Worm (Caenorhabditis elegans) whole organism, L4/young adult: Measurements from ENCODE around the gene C03H5.6.

Experiments used
- W03F9.2 ChIP-seq: fragments of 150-350 bp; optimal IDR thresholded peaks from 2 replicates; lab custom pipeline; 2014; ENCODE audit warnings: missing biosample characterization, missing genetic modification characterization
- dao-5 ChIP-seq: sonication (generic microtip); optimal IDR thresholded peaks from 2 replicates; lab custom pipeline; 2016; ENCODE audit warnings: missing genotype, missing genetic modification characterization, moderate library complexity, missing compliant biosample characterization
- him-1 ChIP-seq: sonication (generic microtip); optimal IDR thresholded peaks from 2 replicates; lab custom pipeline; 2016; ENCODE audit warnings: missing genotype, missing genetic modification reagents, missing genetic modification characterization, missing compliant biosample characterization

Gene C03H5.6

ce11 chrII:372235-372634 lies 27.0 kb downstream of the C03H5.6 start:
- TF ChIP-seq dao-5 (no peak), W03F9.2 (tag; lab: Kevin White, UChicago) (no peak), him-1 (tag; lab: Kevin White, UChicago) (no peak)

- TF ChIP-seq dao-5 (no peak), W03F9.2 (tag; lab: Kevin White, UChicago) (no peak), him-1 (tag; lab: Kevin White, UChicago) (no peak)
These were observed 27.7 kb downstream of the C03H5.6 start for ce11 chrII:371549-371948.

- TF ChIP-seq him-1 (tag; lab: Kevin White, UChicago) (no peak), W03F9.2 (tag; lab: Kevin White, UChicago) (no peak), dao-5 (no peak)
These were observed 28.8 kb downstream of the C03H5.6 start for ce11 chrII:370394-370793.

ce11 chrII:367455-367854 lies 31.8 kb downstream of the C03H5.6 start, which contains the start of gene ptr-3:
ptr-3 (minus strand) TSS chrII:367555.
- TF ChIP-seq dao-5 (no peak), W03F9.2 (tag; lab: Kevin White, UChicago) (no peak), him-1 (tag; lab: Kevin White, UChicago) (no peak)

ce11 chrII:356969-357368 lies 42.3 kb downstream of the C03H5.6 start, which contains the start of gene dmsr-4:
dmsr-4 (minus strand) TSS chrII:357069.
- TF ChIP-seq W03F9.2 (tag; lab: Kevin White, UChicago) = no peak
- no peak for TF ChIP-seq dao-5
- no peak for TF ChIP-seq him-1 (tag; lab: Kevin White, UChicago)

ce11 chrII:354494-354893 lies 44.7 kb downstream of the C03H5.6 start:
- TF ChIP-seq him-1 (tag; lab: Kevin White, UChicago) = no peak
- no peak for TF ChIP-seq dao-5
- TF ChIP-seq W03F9.2 (tag; lab: Kevin White, UChicago) = no peak

- TF ChIP-seq W03F9.2 (tag; lab: Kevin White, UChicago) (no peak), dao-5 (no peak), him-1 (tag; lab: Kevin White, UChicago) (no peak)
These were observed 49.5 kb downstream of the C03H5.6 start for ce11 chrII:349749-350148.

- TF ChIP-seq him-1 (tag; lab: Kevin White, UChicago) (no peak), W03F9.2 (tag; lab: Kevin White, UChicago) (no peak), dao-5 (no peak)
These were observed 51.5 kb downstream of the C03H5.6 start, which contains the start of gene D1069.3 for ce11 chrII:347734-348133. D1069.3 (minus strand) TSS chrII:347891.
